Worm (Caenorhabditis elegans): Measurements from ENCODE around the gene C02D5.4.

Gene C02D5.4

DNA sequence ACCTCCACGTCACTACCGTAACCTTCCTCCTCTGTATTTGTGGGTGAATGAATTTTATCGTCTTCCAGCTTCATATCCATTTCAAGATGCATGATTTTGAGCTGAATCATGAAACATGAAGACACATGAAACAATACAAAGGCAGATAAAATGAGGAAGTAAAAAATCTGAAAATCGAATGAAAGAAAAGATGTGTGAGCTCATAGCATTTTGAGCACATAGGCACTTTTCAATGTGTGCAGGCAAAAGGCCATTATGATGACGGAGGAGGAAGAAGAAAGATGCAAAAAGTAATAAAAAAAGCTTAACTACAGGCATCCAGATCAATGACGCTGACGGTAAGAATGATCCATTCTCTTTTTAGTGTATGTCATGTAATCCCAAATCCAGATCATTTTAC, 45.8 kb downstream of the C02D5.4 start, which contains the start of gene ztf-30:
TSS of gene ztf-30 (minus strand) at position 101 of the 400 bp plus-strand sequence.
- TF ChIP-seq unc-39 (tag; optimal IDR thresholded peaks at IDR 0.05) (no peak), ham-2 (GFP tag; optimal IDR thresholded peaks at IDR 0.05) (no peak), M03D4.4 (tag; optimal IDR thresholded peaks at IDR 0.05) (no peak), blmp-1 (tag; optimal IDR thresholded peaks at IDR 0.05) (no peak), sptf-1 (tag; optimal IDR thresholded peaks at IDR 0.05) (no peak), hlh-1 (tag; optimal IDR thresholded peaks at IDR 0.05) (no peak), ceh-39 (tag; optimal IDR thresholded peaks at IDR 0.05) (no peak), cnd-1 (tag; optimal IDR thresholded peaks at IDR 0.05) (no peak), mab-5 (tag; optimal IDR thresholded peaks at IDR 0.05) (no peak), lsy-2 (tag; optimal IDR thresholded peaks at IDR 0.05) (no peak), lin-13 (tag; optimal IDR thresholded peaks at IDR 0.05) (no peak), zip-8 (tag; optimal IDR thresholded peaks at IDR 0.05) (no peak), ceh-83 (GFP tag; optimal IDR thresholded peaks at IDR 0.05) (no peak), ztf-11 (tag; optimal IDR thresholded peaks at IDR 0.05) (no peak), bed-3 (GFP tag; optimal IDR thresholded peaks at IDR 0.05) (no peak), unc-120 (tag; optimal IDR thresholded peaks at IDR 0.05; ENCODE audit: poor library complexity, severe bottlenecking) (no peak), lin-32 (GFP tag; optimal IDR thresholded peaks at IDR 0.05) (no peak), drap-1 (GFP tag; optimal IDR thresholded peaks at IDR 0.05) (no peak), pha-4 (tag; optimal IDR thresholded peaks at IDR 0.05) (no peak), snpc-4 (tag; optimal IDR thresholded peaks at IDR 0.05) (no peak)

DNA sequence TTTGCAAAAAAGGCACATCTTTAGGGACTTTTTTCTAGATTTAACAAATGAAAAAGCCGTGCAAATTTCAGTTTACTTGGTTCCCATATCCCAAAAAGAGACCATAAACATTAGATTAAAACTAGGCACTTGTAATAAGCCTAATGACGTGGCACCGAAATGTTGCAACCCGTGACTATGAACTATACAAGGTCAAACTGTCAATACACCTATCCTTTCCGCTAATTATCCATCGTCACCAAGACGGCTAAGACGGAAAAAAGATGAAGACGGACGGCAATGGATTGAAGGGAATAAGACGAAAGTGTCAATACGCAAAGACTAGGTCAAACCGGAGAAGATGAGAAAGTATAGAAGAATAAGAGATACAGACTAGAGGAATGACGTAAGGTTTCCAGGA, 47.0 kb downstream of the C02D5.4 start:
- TF ChIP-seq ham-2 (GFP tag; optimal IDR thresholded peaks at IDR 0.05) (peak; percentile 88), ceh-39 (tag; optimal IDR thresholded peaks at IDR 0.05) (no peak), unc-120 (tag; optimal IDR thresholded peaks at IDR 0.05; ENCODE audit: poor library complexity, severe bottlenecking) (no peak), ztf-11 (tag; optimal IDR thresholded peaks at IDR 0.05) (no peak), blmp-1 (tag; optimal IDR thresholded peaks at IDR 0.05) (no peak), nhr-12 (tag; optimal IDR thresholded peaks at IDR 0.05) (no peak), ceh-83 (GFP tag; optimal IDR thresholded peaks at IDR 0.05) (no peak), lsy-2 (tag; optimal IDR thresholded peaks at IDR 0.05) (no peak)

DNA sequence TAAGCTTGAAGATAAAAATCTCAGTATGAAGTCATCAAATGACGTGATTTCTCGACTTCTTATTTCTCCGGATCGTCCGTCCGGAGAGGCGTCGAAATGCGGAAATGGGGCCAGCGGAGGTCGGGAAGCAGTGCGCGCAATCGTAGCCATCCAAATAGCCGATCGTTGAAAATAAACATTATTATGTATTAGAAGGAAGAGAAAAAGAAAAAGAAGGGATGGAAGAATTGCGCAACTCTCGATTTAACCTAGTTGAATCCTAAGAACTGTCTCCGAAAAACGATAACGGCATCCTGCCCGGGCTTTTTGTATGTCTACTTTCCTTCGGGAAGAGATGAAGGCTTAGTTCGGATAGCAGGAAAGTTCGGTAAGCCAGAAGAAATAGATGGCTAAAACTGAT, 50.2 kb downstream of the C02D5.4 start:
- TF ChIP-seq elt-3 (tag; optimal IDR thresholded peaks at IDR 0.05) (no peak), lin-32 (GFP tag; optimal IDR thresholded peaks at IDR 0.05) (no peak), lsy-2 (tag; optimal IDR thresholded peaks at IDR 0.05) (no peak), ham-2 (GFP tag; optimal IDR thresholded peaks at IDR 0.05) (peak; percentile 95), drap-1 (GFP tag; optimal IDR thresholded peaks at IDR 0.05) (no peak), nhr-237 (tag; optimal IDR thresholded peaks at IDR 0.05) (no peak), cnd-1 (tag; optimal IDR thresholded peaks at IDR 0.05) (no peak), zip-8 (tag; optimal IDR thresholded peaks at IDR 0.05) (peak; percentile 33), nhr-2 (tag; optimal IDR thresholded peaks at IDR 0.05) (no peak), lin-13 (tag; optimal IDR thresholded peaks at IDR 0.05) (no peak), unc-39 (tag; optimal IDR thresholded peaks at IDR 0.05) (no peak), nhr-76 (tag; optimal IDR thresholded peaks at IDR 0.05) (no peak), flh-1 (GFP tag; optimal IDR thresholded peaks at IDR 0.05) (no peak), nhr-12 (tag; optimal IDR thresholded peaks at IDR 0.05) (no peak), bed-3 (GFP tag; optimal IDR thresholded peaks at IDR 0.05) (no peak), mab-5 (tag; optimal IDR thresholded peaks at IDR 0.05) (no peak), blmp-1 (tag; optimal IDR thresholded peaks at IDR 0.05) (peak; percentile 56), ceh-83 (GFP tag; optimal IDR thresholded peaks at IDR 0.05) (no peak), mep-1 (tag; optimal IDR thresholded peaks at IDR 0.05) (no peak), unc-62 (GFP tag; optimal IDR thresholded peaks at IDR 0.05) (no peak), hlh-1 (tag; optimal IDR thresholded peaks at IDR 0.05) (no peak), M03D4.4 (tag; optimal IDR thresholded peaks at IDR 0.05) (no peak), sem-2 (GFP tag; optimal IDR thresholded peaks at IDR 0.05) (no peak), ces-1 (GFP tag; optimal IDR thresholded peaks at IDR 0.05) (no peak)
